Fruit fly (Drosophila melanogaster) whole organism, embryonic: ENCODE results near the gene Tsp29Fb.

Experiments used
- Abd-B ChIP-seq: fragments of 200-800 bp; sonication (Bioruptor generic); optimal IDR thresholded peaks from 2 replicates; lab custom pipeline; 2018; ENCODE audit warnings: missing biosample characterization, mild to moderate bottlenecking, missing genetic modification characterization, moderate library complexity
- BEAF-32 ChIP-seq: fragments of 200-800 bp; sonication (Bioruptor generic); optimal IDR thresholded peaks from 3 replicates; lab custom pipeline; 2017; ENCODE audit warnings: missing biosample characterization, missing genetic modification characterization, mild to moderate bottlenecking, moderate library complexity, missing genetic modification reagents
- Bteb2 ChIP-seq: fragments of 200-800 bp; sonication (Bioruptor generic); optimal IDR thresholded peaks from 2 replicates; lab custom pipeline; 2016; ENCODE audit warnings: missing biosample characterization, missing genetic modification characterization
- CG10209 ChIP-seq: fragments of 200-800 bp; sonication (Bioruptor generic); optimal IDR thresholded peaks from 3 replicates; lab custom pipeline; 2017; ENCODE audit warnings: missing biosample characterization, mild to moderate bottlenecking, missing genetic modification characterization, missing genetic modification reagents
- CG12299 ChIP-seq: fragments of 200-800 bp; sonication (Bioruptor generic); optimal IDR thresholded peaks from 2 replicates; lab custom pipeline; 2018; ENCODE audit warnings: missing biosample characterization, mild to moderate bottlenecking, missing genetic modification characterization
- CG13424 ChIP-seq: fragments of 200-800 bp; sonication (Bioruptor generic); optimal IDR thresholded peaks from 2 replicates; lab custom pipeline; 2019; ENCODE audit warnings: missing biosample characterization, mild to moderate bottlenecking, missing genetic modification characterization, moderate library complexity
- CG14710 ChIP-seq: fragments of 200-800 bp; sonication (Bioruptor generic); optimal IDR thresholded peaks from 3 replicates; lab custom pipeline; 2019; ENCODE audit warnings: missing biosample characterization, mild to moderate bottlenecking, missing genetic modification characterization, moderate library complexity
- CG17186 ChIP-seq: fragments of 200-800 bp; sonication (Bioruptor generic); optimal IDR thresholded peaks from 3 replicates; lab custom pipeline; 2017; ENCODE audit warnings: missing biosample characterization, missing genetic modification reagents, missing genetic modification characterization
- CG17829 ChIP-seq: fragments of 200-800 bp; optimal IDR thresholded peaks from 2 replicates; lab custom pipeline; 2019; ENCODE audit warnings: missing biosample characterization, mild to moderate bottlenecking, missing genetic modification characterization, moderate library complexity
- CG31388 ChIP-seq: fragments of 200-800 bp; sonication (Bioruptor generic); optimal IDR thresholded peaks from 2 replicates; lab custom pipeline; 2016; ENCODE audit warnings: missing biosample characterization, missing genetic modification characterization
- CG4282 ChIP-seq: fragments of 200-800 bp; sonication (Bioruptor generic); optimal IDR thresholded peaks from 2 replicates; lab custom pipeline; 2016; ENCODE audit warnings: missing biosample characterization, missing genetic modification characterization
- CG6272 ChIP-seq: fragments of 200-800 bp; sonication (Bioruptor generic); IDR thresholded peaks from 2 replicates; pipeline ENCODE4 v1.3.6; 2022; ENCODE audit warnings: missing biosample characterization, missing genetic modification characterization
- CG6683 ChIP-seq: fragments of 200-800 bp; sonication (Bioruptor generic); optimal IDR thresholded peaks from 2 replicates; lab custom pipeline; 2017; ENCODE audit warnings: missing biosample characterization, mild to moderate bottlenecking, missing genetic modification characterization, missing genetic modification reagents
- CG7372 ChIP-seq: fragments of 200-800 bp; sonication (Bioruptor generic); IDR thresholded peaks from 2 replicates; pipeline ENCODE4 v1.3.6; 2022; ENCODE audit warnings: missing biosample characterization, missing genetic modification characterization
- CG7928 ChIP-seq: fragments of 200-800 bp; sonication (Bioruptor generic); optimal IDR thresholded peaks from 2 replicates; lab custom pipeline; 2017; ENCODE audit warnings: missing biosample characterization, mild to moderate bottlenecking, missing genetic modification characterization
- CG8478 ChIP-seq: fragments of >200 bp; optimal IDR thresholded peaks from 2 replicates; lab custom pipeline; 2018
- CHES-1-like ChIP-seq: fragments of 200-800 bp; sonication (Bioruptor generic); optimal IDR thresholded peaks from 2 replicates; lab custom pipeline; 2016; ENCODE audit warnings: missing biosample characterization, missing genetic modification characterization
- Dbx ChIP-seq: fragments of 200-800 bp; sonication (Bioruptor generic); IDR thresholded peaks from 3 replicates; pipeline ENCODE4 v1.3.6; 2022; ENCODE audit warnings: missing biosample characterization, missing genetic modification characterization
- Dp ChIP-seq: fragments of 200-800 bp; sonication (Bioruptor generic); optimal IDR thresholded peaks from 2 replicates; lab custom pipeline; 2018; ENCODE audit warnings: missing biosample characterization, mild to moderate bottlenecking, missing genetic modification characterization, moderate library complexity
- Lim3 ChIP-seq: fragments of 200-800 bp; sonication (Bioruptor generic); IDR thresholded peaks from 2 replicates; pipeline ENCODE4 v1.3.6; 2022; ENCODE audit warnings: missing biosample characterization, missing genetic modification characterization
- Lpt ChIP-seq: fragments of >200 bp; optimal IDR thresholded peaks from 2 replicates; lab custom pipeline; 2018; ENCODE audit warnings: missing biosample characterization, missing genetic modification characterization
- Max ChIP-seq: fragments of 200-800 bp; sonication (Bioruptor generic); optimal IDR thresholded peaks from 2 replicates; lab custom pipeline; 2016; ENCODE audit warnings: missing biosample characterization, mild to moderate bottlenecking, missing genetic modification characterization
- Mrtf ChIP-seq: fragments of 200-800 bp; sonication (Bioruptor generic); IDR thresholded peaks from 3 replicates; pipeline ENCODE4 v1.3.6; 2022; ENCODE audit warnings: missing biosample characterization, missing genetic modification characterization
- Neu2 ChIP-seq: fragments of 200-800 bp; sonication (Bioruptor generic); optimal IDR thresholded peaks from 3 replicates; lab custom pipeline; 2016; ENCODE audit warnings: missing biosample characterization, missing genetic modification characterization, borderline replicate concordance
- Side ChIP-seq: fragments of 200-800 bp; sonication (Bioruptor generic); optimal IDR thresholded peaks from 2 replicates; lab custom pipeline; 2016; ENCODE audit warnings: missing biosample characterization, missing genetic modification characterization
- Spps ChIP-seq: fragments of 200-800 bp; sonication (Bioruptor generic); optimal IDR thresholded peaks from 2 replicates; lab custom pipeline; 2018; ENCODE audit warnings: missing biosample characterization, mild to moderate bottlenecking, missing genetic modification characterization
- Ssrp ChIP-seq: fragments of 200-800 bp; sonication (Bioruptor generic); optimal IDR thresholded peaks from 2 replicates; lab custom pipeline; 2018; ENCODE audit warnings: missing biosample characterization, mild to moderate bottlenecking, missing genetic modification characterization, moderate library complexity
- br ChIP-seq: fragments of >200 bp; optimal IDR thresholded peaks from 2 replicates; lab custom pipeline; 2017
- btn ChIP-seq: fragments of 200-800 bp; sonication (Bioruptor generic); optimal IDR thresholded peaks from 2 replicates; lab custom pipeline; 2016; ENCODE audit warnings: missing biosample characterization, missing genetic modification characterization
- caup ChIP-seq: fragments of 200-800 bp; sonication (Bioruptor generic); optimal IDR thresholded peaks from 3 replicates; lab custom pipeline; 2017; ENCODE audit warnings: missing biosample characterization, mild to moderate bottlenecking, missing genetic modification characterization, moderate library complexity; ENCODE audit not compliant: severe bottlenecking
- crc ChIP-seq: fragments of 200-800 bp; sonication (Bioruptor generic); optimal IDR thresholded peaks from 2 replicates; lab custom pipeline; 2016; ENCODE audit warnings: missing biosample characterization, missing genetic modification characterization
- crp ChIP-seq, 2 experiments: fragments of 200-800 bp; sonication (Bioruptor generic); optimal IDR thresholded peaks; 2 replicates in 1 of 2; 3 replicates in 1 of 2; lab custom pipeline; 2017; ENCODE audit warnings: missing biosample characterization in 2 of 2, missing genetic modification characterization in 2 of 2, mild to moderate bottlenecking in 1 of 2, moderate library complexity in 1 of 2
- dan ChIP-seq: fragments of 200-800 bp; sonication (Bioruptor generic); IDR thresholded peaks from 2 replicates; pipeline ENCODE4 v1.3.6; 2022; ENCODE audit warnings: missing biosample characterization, missing genetic modification characterization
- emc ChIP-seq: fragments of 200-800 bp; sonication (Bioruptor generic); optimal IDR thresholded peaks from 2 replicates; lab custom pipeline; 2016; ENCODE audit warnings: missing biosample characterization, missing genetic modification characterization
- en ChIP-seq: fragments of 200-800 bp; sonication (Bioruptor generic); optimal IDR thresholded peaks from 2 replicates; lab custom pipeline; 2016; ENCODE audit warnings: missing biosample characterization, missing genetic modification characterization
- esg ChIP-seq: fragments of 200-800 bp; sonication (Bioruptor generic); conservative IDR thresholded peaks from 2 replicates; pipeline ENCODE4 v1.3.6; 2022; ENCODE audit warnings: missing biosample characterization, missing genetic modification characterization
- eyg ChIP-seq: fragments of 200-800 bp; sonication (Bioruptor generic); optimal IDR thresholded peaks from 3 replicates; lab custom pipeline; 2016; ENCODE audit warnings: missing biosample characterization, missing genetic modification characterization
- gsb ChIP-seq: fragments of 200-800 bp; sonication (Bioruptor generic); IDR thresholded peaks from 2 replicates; pipeline ENCODE4 v1.3.6; 2022; ENCODE audit warnings: missing biosample characterization, missing genetic modification characterization
- gt ChIP-seq: fragments of 200-800 bp; sonication (Bioruptor generic); IDR thresholded peaks from 2 replicates; pipeline ENCODE4 v1.3.6; 2022; ENCODE audit warnings: missing biosample characterization, missing genetic modification characterization
- lab ChIP-seq: fragments of 200-800 bp; sonication (Bioruptor generic); optimal IDR thresholded peaks from 3 replicates; lab custom pipeline; 2017; ENCODE audit warnings: missing biosample characterization, missing genetic modification characterization, mild to moderate bottlenecking, moderate library complexity, missing genetic modification reagents
- maf-S ChIP-seq: fragments of 200-800 bp; sonication (Bioruptor generic); optimal IDR thresholded peaks from 2 replicates; lab custom pipeline; 2016; ENCODE audit warnings: missing biosample characterization, missing genetic modification characterization
- nerfin-1 ChIP-seq: fragments of 200-800 bp; sonication (Bioruptor generic); optimal IDR thresholded peaks from 3 replicates; lab custom pipeline; 2019; ENCODE audit warnings: missing biosample characterization, mild to moderate bottlenecking, missing genetic modification characterization, moderate library complexity
- nom ChIP-seq: fragments of 200-800 bp; sonication (Bioruptor generic); optimal IDR thresholded peaks from 2 replicates; lab custom pipeline; 2017; ENCODE audit warnings: missing biosample characterization, missing genetic modification characterization, mild to moderate bottlenecking, moderate library complexity, missing genetic modification reagents
- pros ChIP-seq: fragments of 200-800 bp; sonication (Bioruptor generic); optimal IDR thresholded peaks from 3 replicates; lab custom pipeline; 2019; ENCODE audit warnings: missing biosample characterization, mild to moderate bottlenecking, missing genetic modification characterization, moderate library complexity
- ro ChIP-seq: fragments of 200-800 bp; sonication (Bioruptor generic); IDR thresholded peaks from 2 replicates; pipeline ENCODE4 v1.3.6; 2022; ENCODE audit warnings: missing biosample characterization, missing genetic modification characterization
- scrt ChIP-seq: fragments of 200-800 bp; sonication (Bioruptor generic); optimal IDR thresholded peaks from 2 replicates; lab custom pipeline; 2018; ENCODE audit warnings: missing biosample characterization, mild to moderate bottlenecking, missing genetic modification characterization, moderate library complexity
- sd ChIP-seq: fragments of 200-800 bp; sonication (Bioruptor generic); optimal IDR thresholded peaks from 3 replicates; lab custom pipeline; 2018; ENCODE audit warnings: missing biosample characterization, mild to moderate bottlenecking, missing genetic modification characterization, moderate library complexity
- sisA ChIP-seq: fragments of 200-800 bp; sonication (Bioruptor generic); IDR thresholded peaks from 2 replicates; pipeline ENCODE4 v1.3.6; 2022; ENCODE audit warnings: missing biosample characterization, missing genetic modification characterization
- tgo ChIP-seq: fragments of 200-800 bp; sonication (Bioruptor generic); IDR thresholded peaks from 3 replicates; pipeline ENCODE4 v1.3.6; 2022; ENCODE audit warnings: missing biosample characterization, missing genetic modification characterization
- tup ChIP-seq: fragments of 200-800 bp; sonication (Bioruptor generic); optimal IDR thresholded peaks from 2 replicates; lab custom pipeline; 2016; ENCODE audit warnings: missing biosample characterization, mild to moderate bottlenecking, missing genetic modification characterization, moderate library complexity
- wek ChIP-seq: fragments of 200-800 bp; sonication (Bioruptor generic); optimal IDR thresholded peaks from 3 replicates; lab custom pipeline; 2018; ENCODE audit warnings: missing biosample characterization, mild to moderate bottlenecking, missing genetic modification characterization, moderate library complexity

The Tsp29Fb gene

DNA sequence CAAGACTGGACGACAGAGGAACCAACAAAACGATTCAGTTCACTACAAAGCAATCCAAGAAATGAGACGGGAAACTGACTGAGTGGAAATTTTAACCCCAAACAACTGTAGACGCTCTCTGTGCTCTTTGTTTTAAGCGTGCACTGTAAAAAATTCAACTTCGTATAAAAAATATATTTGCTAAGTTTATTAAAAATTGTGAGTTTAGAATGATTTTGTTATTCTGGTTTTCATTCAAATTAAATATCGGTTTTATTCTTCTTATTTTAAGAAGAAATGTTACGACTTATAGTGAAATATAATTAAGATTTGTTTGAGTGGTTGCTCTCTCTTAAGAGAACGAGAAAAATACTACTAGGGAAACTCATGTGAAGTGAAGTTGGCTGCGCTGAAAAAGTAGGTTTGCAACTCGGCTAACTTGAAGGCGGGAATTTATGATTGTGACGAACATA lies 20.9 kb downstream of the Tsp29Fb start (continued):
- TF ChIP-seq CG17186 (GFP tag; lab: Kevin White, UChicago) (peak; percentile 23), lab (peak; percentile 94), dan (no peak), Dp (GFP tag; lab: Kevin White, UChicago) (peak; percentile 94), nerfin-1 (tag; lab: Kevin White, UChicago) (peak; percentile 86), br (lab: Kevin White, UChicago) (no peak), sisA (peak; percentile 98), Side (GFP tag; lab: Kevin White, UChicago) (peak; percentile 96), btn (GFP tag; lab: Kevin White, UChicago) (peak; percentile 73), ro (GFP tag; lab: Robert Waterston, UW) (peak; percentile 96), pros (GFP tag; lab: Kevin White, UChicago) (peak; percentile 90), Lpt (no peak), Mrtf (GFP tag; lab: Robert Waterston, UW) (peak; percentile 93), emc (GFP tag; lab: Kevin White, UChicago) (peak; percentile 74), CG6272 (GFP tag; lab: Robert Waterston, UW) (peak; percentile 97), CG6683 (GFP tag; lab: Kevin White, UChicago) (peak; percentile 80), en (peak; percentile 74), CG14710 (tag; lab: Kevin White, UChicago) (peak; percentile 94), tup (GFP tag; lab: Kevin White, UChicago) (peak; percentile 76), Spps (peak; percentile 92), CG12299 (peak; percentile 93), CG7372 (GFP tag; lab: Robert Waterston, UW) (peak; percentile 91), CG31388 (peak; percentile 81), CG4282 (GFP tag; lab: Kevin White, UChicago) (peak; percentile 78), scrt (GFP tag; lab: Kevin White, UChicago) (peak; percentile 83), Neu2 (GFP tag; lab: Kevin White, UChicago) (peak; percentile 35), Abd-B (peak; percentile 86), tgo (GFP tag; lab: Robert Waterston, UW) (peak; percentile 98), caup (GFP tag; lab: Kevin White, UChicago) (peak; percentile 88), sd (peak; percentile 76), gsb (GFP tag; lab: Robert Waterston, UW) (peak; percentile 91), gt (GFP tag; lab: Robert Waterston, UW) (peak; percentile 87), CG10209 (peak; percentile 95), wek (GFP tag; lab: Kevin White, UChicago) (peak; percentile 70), CHES-1-like (GFP tag; lab: Kevin White, UChicago) (peak; percentile 89), crp (GFP tag; optimal IDR thresholded peaks at IDR 0.05; lab: Kevin White, UChicago) (peak in 1 of 2 experiments; percentile 65), Bteb2 (GFP tag; lab: Kevin White, UChicago) (peak; percentile 94), maf-S (GFP tag; lab: Kevin White, UChicago) (peak; percentile 94), esg (peak; percentile 97), CG8478 (lab: Kevin White, UChicago) (no peak), CG13424 (tag; lab: Kevin White, UChicago) (peak; percentile 90), BEAF-32 (GFP tag; lab: Kevin White, UChicago) (no peak), Dbx (GFP tag; lab: Robert Waterston, UW) (peak; percentile 98), CG17829 (peak; percentile 96), Lim3 (GFP tag; lab: Robert Waterston, UW) (peak; percentile 88; the same call in 1 of the 2 replicates), nom (GFP tag; lab: Kevin White, UChicago) (no peak), crc (GFP tag; lab: Kevin White, UChicago) (peak; percentile 93), Ssrp (tag; lab: Kevin White, UChicago) (peak; percentile 97), Max (peak; percentile 82), eyg (peak; percentile 80), CG7928 (peak; percentile 41)
